Worm (Caenorhabditis elegans) whole organism, L1 larva: ENCODE data around the gene T05A7.1.

Experiments
- C04F5.9 ChIP-seq: sonication (generic microtip); optimal IDR thresholded peaks from 2 replicates; lab custom pipeline; 2016; ENCODE audit warnings: missing genetic modification characterization, missing compliant biosample characterization
- F16B12.6 ChIP-seq: fragments of 150-350 bp; optimal IDR thresholded peaks from 2 replicates; lab custom pipeline; 2014; ENCODE audit warnings: missing biosample characterization, missing genetic modification characterization
- alr-1 ChIP-seq: fragments of 200-800 bp; sonication (Bioruptor generic); optimal IDR thresholded peaks from 2 replicates; lab custom pipeline; 2018; ENCODE audit warnings: borderline replicate concordance, mild to moderate bottlenecking, missing genetic modification characterization, missing compliant biosample characterization
- aly-2 ChIP-seq: fragments of 150-350 bp; optimal IDR thresholded peaks from 2 replicates; lab custom pipeline; 2014; ENCODE audit warnings: missing biosample characterization, missing genetic modification characterization
- ama-1 ChIP-seq: fragments of 150-350 bp; optimal IDR thresholded peaks from 2 replicates; lab custom pipeline; 2014
- blmp-1 ChIP-seq: fragments of 150-350 bp; optimal IDR thresholded peaks from 2 replicates; lab custom pipeline; 2014; ENCODE audit warnings: missing biosample characterization, missing genetic modification characterization
- ceh-8 ChIP-seq: fragments of 200-800 bp; sonication (Bioruptor generic); optimal IDR thresholded peaks from 2 replicates; lab custom pipeline; 2018; ENCODE audit warnings: mild to moderate bottlenecking, missing genetic modification characterization, moderate library complexity, missing compliant biosample characterization
- ceh-82 ChIP-seq, 3 experiments: fragments of 150-350 bp in 1 of 3; sonication (generic microtip) in 2 of 3; optimal IDR thresholded peaks; 2 replicates each; lab custom pipeline; 2014 to 2017; ENCODE audit warnings: missing biosample characterization in 3 of 3, missing genetic modification characterization in 3 of 3
- ceh-88 ChIP-seq: fragments of 200-800 bp; sonication (Bioruptor generic); IDR thresholded peaks from 2 replicates; pipeline ENCODE4 v1.3.6; 2022; ENCODE audit warnings: missing genetic modification characterization, missing compliant biosample characterization
- dpl-1 ChIP-seq, 3 experiments: fragments of 150-350 bp in 2 of 3; sonication (generic microtip) in 1 of 3; optimal IDR thresholded peaks; 2 replicates each; lab custom pipeline; 2014 to 2017; ENCODE audit warnings: missing biosample characterization in 3 of 3, missing genetic modification characterization in 3 of 3, missing genetic modification reagents in 3 of 3
- dsc-1 ChIP-seq: sonication (generic microtip); optimal IDR thresholded peaks from 2 replicates; lab custom pipeline; 2016; ENCODE audit warnings: mild to moderate bottlenecking, missing genetic modification characterization, missing compliant biosample characterization
- efl-1 ChIP-seq, 4 experiments: fragments of 150-350 bp; optimal IDR thresholded peaks in 3 of 4; peaks in 1 of 4; 1 replicate in 1 of 4; 2 replicates in 3 of 4; lab custom pipeline; 2014; ENCODE audit warnings: missing biosample characterization in 2 of 4, missing genetic modification characterization in 2 of 4, missing genetic modification reagents in 2 of 4
- egl-27 ChIP-seq, 2 experiments: fragments of 150-350 bp in 1 of 2; sonication (generic microtip); optimal IDR thresholded peaks; 3 replicates each; lab custom pipeline; 2017 to 2018; ENCODE audit warnings: missing biosample characterization in 2 of 2, missing genetic modification characterization in 2 of 2, missing genetic modification reagents in 2 of 2
- elt-2 ChIP-seq: sonication (generic microtip); optimal IDR thresholded peaks from 2 replicates; lab custom pipeline; 2016; ENCODE audit warnings: missing genetic modification characterization, mild to moderate bottlenecking, inconsistent platforms, missing compliant biosample characterization, missing genetic modification reagents
- elt-3 ChIP-seq, 6 experiments: fragments of 150-350 bp in 1 of 6; sonication (generic microtip); optimal IDR thresholded peaks; 2 replicates each; lab custom pipeline; 2017 to 2018; ENCODE audit warnings: missing biosample characterization in 6 of 6, missing genetic modification characterization in 6 of 6, inconsistent platforms in 1 of 6
- ets-5 ChIP-seq: fragments of 200-800 bp; sonication (Bioruptor generic); IDR thresholded peaks from 2 replicates; pipeline ENCODE4 v1.3.6; 2022; ENCODE audit warnings: missing genetic modification characterization, missing compliant biosample characterization
- fkh-10 ChIP-seq: sonication (generic microtip); optimal IDR thresholded peaks from 2 replicates; lab custom pipeline; 2017; ENCODE audit warnings: missing biosample characterization, missing genetic modification reagents, missing genetic modification characterization
- fkh-8 ChIP-seq: sonication (generic microtip); optimal IDR thresholded peaks from 2 replicates; lab custom pipeline; 2016; ENCODE audit warnings: mild to moderate bottlenecking, missing genetic modification characterization, missing compliant biosample characterization
- hlh-17 ChIP-seq: fragments of 200-800 bp; sonication (Bioruptor generic); optimal IDR thresholded peaks from 2 replicates; lab custom pipeline; 2018; ENCODE audit warnings: missing genetic modification characterization, mild to moderate bottlenecking, missing compliant biosample characterization, moderate library complexity, borderline replicate concordance
- hlh-4 ChIP-seq: sonication (generic microtip); optimal IDR thresholded peaks from 2 replicates; lab custom pipeline; 2016; ENCODE audit warnings: mild to moderate bottlenecking, missing genetic modification characterization, missing compliant biosample characterization
- jun-1 ChIP-seq: fragments of 150-350 bp; optimal IDR thresholded peaks from 2 replicates; lab custom pipeline; 2014; ENCODE audit warnings: missing biosample characterization, missing genetic modification reagents, missing genetic modification characterization
- lin-14 ChIP-seq: fragments of 200-800 bp; sonication (Bioruptor generic); optimal IDR thresholded peaks from 2 replicates; lab custom pipeline; 2018; ENCODE audit warnings: mild to moderate bottlenecking, missing genetic modification characterization, moderate library complexity, missing compliant biosample characterization
- lin-15B ChIP-seq: fragments of 150-350 bp; sonication (generic microtip); optimal IDR thresholded peaks from 3 replicates; lab custom pipeline; 2014; ENCODE audit warnings: missing biosample characterization, missing genetic modification characterization
- lin-35 ChIP-seq, 2 experiments: fragments of 150-350 bp; optimal IDR thresholded peaks; 2 replicates each; lab custom pipeline; 2014; ENCODE audit warnings: missing biosample characterization in 2 of 2, missing genetic modification characterization in 2 of 2, missing genetic modification reagents in 2 of 2
- lir-3 ChIP-seq: sonication (generic microtip); optimal IDR thresholded peaks from 2 replicates; lab custom pipeline; 2016; ENCODE audit warnings: mild to moderate bottlenecking, missing genetic modification characterization, moderate library complexity, missing compliant biosample characterization; ENCODE audit not compliant: poor library complexity
- lsy-2 ChIP-seq, 2 experiments: fragments of 150-350 bp; optimal IDR thresholded peaks; 2 replicates each; lab custom pipeline; 2014; ENCODE audit warnings: missing biosample characterization in 2 of 2, missing genetic modification characterization in 2 of 2
- mab-9 ChIP-seq: fragments of 200-800 bp; sonication (Bioruptor generic); IDR thresholded peaks from 2 replicates; pipeline ENCODE4 v1.3.6; 2022; ENCODE audit warnings: missing genetic modification reagents, missing genetic modification characterization, missing compliant biosample characterization
- mdl-1 ChIP-seq, 2 experiments: fragments of 150-350 bp; optimal IDR thresholded peaks; 2 replicates each; lab custom pipeline; 2014 to 2017; ENCODE audit warnings: missing biosample characterization in 2 of 2, missing genetic modification characterization in 2 of 2, inconsistent platforms in 1 of 2
- mef-2 ChIP-seq: fragments of 150-350 bp; optimal IDR thresholded peaks from 2 replicates; lab custom pipeline; 2014; ENCODE audit warnings: missing biosample characterization, missing genetic modification characterization
- mep-1 ChIP-seq: fragments of 150-350 bp; optimal IDR thresholded peaks from 2 replicates; lab custom pipeline; 2014; ENCODE audit warnings: missing biosample characterization, missing genetic modification characterization
- nhr-11 ChIP-seq: fragments of 150-350 bp; optimal IDR thresholded peaks from 2 replicates; lab custom pipeline; 2014; ENCODE audit warnings: missing biosample characterization, missing genetic modification characterization
- nhr-20 ChIP-seq: sonication (generic microtip); optimal IDR thresholded peaks from 2 replicates; lab custom pipeline; 2016; ENCODE audit warnings: mild to moderate bottlenecking, missing genetic modification characterization, missing compliant biosample characterization
- nhr-28 ChIP-seq: fragments of 150-350 bp; optimal IDR thresholded peaks from 2 replicates; lab custom pipeline; 2014; ENCODE audit warnings: missing biosample characterization, missing genetic modification characterization
- nhr-71 ChIP-seq: sonication (generic microtip); optimal IDR thresholded peaks from 2 replicates; lab custom pipeline; 2016; ENCODE audit warnings: mild to moderate bottlenecking, missing genetic modification characterization, moderate library complexity, missing compliant biosample characterization
- nhr-76 ChIP-seq: sonication (generic microtip); optimal IDR thresholded peaks from 2 replicates; lab custom pipeline; 2017; ENCODE audit warnings: missing biosample characterization, missing genetic modification characterization
- nhr-77 ChIP-seq: fragments of 150-350 bp; optimal IDR thresholded peaks from 2 replicates; lab custom pipeline; 2014; ENCODE audit warnings: missing biosample characterization, missing genetic modification characterization
- nhr-84 ChIP-seq: sonication (generic microtip); optimal IDR thresholded peaks from 2 replicates; lab custom pipeline; 2017; ENCODE audit warnings: missing biosample characterization, missing genetic modification characterization
- nhr-90 ChIP-seq: sonication (generic microtip); optimal IDR thresholded peaks from 2 replicates; lab custom pipeline; 2016; ENCODE audit warnings: mild to moderate bottlenecking, missing genetic modification characterization, missing compliant biosample characterization; ENCODE audit not compliant: poor library complexity
- pax-3 ChIP-seq: fragments of 200-800 bp; sonication (Bioruptor generic); optimal IDR thresholded peaks from 2 replicates; lab custom pipeline; 2018; ENCODE audit warnings: mild to moderate bottlenecking, missing genetic modification characterization, moderate library complexity, missing compliant biosample characterization
- pqm-1 ChIP-seq: sonication (generic microtip); optimal IDR thresholded peaks from 3 replicates; lab custom pipeline; 2017; ENCODE audit warnings: missing biosample characterization, missing genetic modification characterization
- rnt-1 ChIP-seq: sonication (generic microtip); optimal IDR thresholded peaks from 2 replicates; lab custom pipeline; 2016; ENCODE audit warnings: mild to moderate bottlenecking, missing genetic modification characterization, moderate library complexity, missing compliant biosample characterization
- sox-4 ChIP-seq: sonication (generic microtip); optimal IDR thresholded peaks from 2 replicates; lab custom pipeline; 2016; ENCODE audit warnings: missing genetic modification characterization, missing compliant biosample characterization
- sptf-1 ChIP-seq: fragments of 150-350 bp; optimal IDR thresholded peaks from 2 replicates; lab custom pipeline; 2014; ENCODE audit warnings: missing biosample characterization, missing genetic modification characterization
- sup-37 ChIP-seq: fragments of 200-800 bp; sonication (Bioruptor generic); optimal IDR thresholded peaks from 2 replicates; lab custom pipeline; 2018; ENCODE audit warnings: mild to moderate bottlenecking, missing genetic modification characterization, missing compliant biosample characterization
- tbx-2 ChIP-seq: sonication (generic microtip); optimal IDR thresholded peaks from 2 replicates; lab custom pipeline; 2016; ENCODE audit warnings: missing genetic modification characterization, missing compliant biosample characterization
- unc-130 ChIP-seq: fragments of 150-350 bp; optimal IDR thresholded peaks from 2 replicates; lab custom pipeline; 2017; ENCODE audit warnings: missing biosample characterization, missing genetic modification characterization, inconsistent platforms
- unc-86 ChIP-seq: sonication (generic microtip); optimal IDR thresholded peaks from 2 replicates; lab custom pipeline; 2016; ENCODE audit warnings: missing genetic modification characterization, missing compliant biosample characterization
- unc-98 ChIP-seq: fragments of 200-800 bp; sonication (Bioruptor generic); IDR thresholded peaks from 2 replicates; pipeline ENCODE4 v1.3.6; 2022; ENCODE audit warnings: missing genetic modification characterization, missing compliant biosample characterization
- vab-15 ChIP-seq: sonication (generic microtip); optimal IDR thresholded peaks from 2 replicates; lab custom pipeline; 2017; ENCODE audit warnings: missing genotype, mild to moderate bottlenecking, missing genetic modification characterization, missing compliant biosample characterization
- zag-1 ChIP-seq: fragments of 150-350 bp; optimal IDR thresholded peaks from 2 replicates; lab custom pipeline; 2014; ENCODE audit warnings: missing biosample characterization, missing genetic modification characterization
- zip-4 ChIP-seq: fragments of 200-800 bp; sonication (Bioruptor generic); optimal IDR thresholded peaks from 2 replicates; lab custom pipeline; 2018; ENCODE audit warnings: mild to moderate bottlenecking, missing genetic modification characterization, moderate library complexity, missing compliant biosample characterization
- ztf-11 ChIP-seq, 2 experiments: sonication (generic microtip); optimal IDR thresholded peaks; 2 replicates each; lab custom pipeline; 2016 to 2017; ENCODE audit warnings: missing genetic modification characterization in 2 of 2, missing biosample characterization in 1 of 2, missing compliant biosample characterization in 1 of 2

T05A7.1 gene

ce11 chrII:4672584-4673110 is 5.4 kb upstream of the T05A7.1 start, which contains the start of the genes clec-140 and hmg-11:
TSS of gene clec-140 (plus strand) at chrII:4673060.
TSS of gene hmg-11 (plus strand) at chrII:4673085.
- TF ChIP-seq fkh-8 (tag; lab: Kevin White, UChicago) (peak; percentile 42), hlh-4 (no peak), tbx-2 (tag; lab: Kevin White, UChicago) (no peak), mab-9 (GFP tag; lab: Robert Waterston, UW) (no peak), efl-1 (optimal IDR thresholded peaks at IDR 0.05; lab: Kevin White, UChicago) (peak; percentile 50 to 67), efl-1 (GFP tag; optimal IDR thresholded peaks at IDR 0.05 in 1 of 2; lab: Kevin White, UChicago) (peak; percentile 51 to 92), dpl-1 (GFP tag; optimal IDR thresholded peaks at IDR 0.05; lab: Kevin White, UChicago) (peak; percentile 17 to 60 (median 17)), rnt-1 (tag; lab: Kevin White, UChicago) (peak; percentile 46), mef-2 (no peak), dsc-1 (tag; lab: Kevin White, UChicago) (peak; percentile 65), lsy-2 (tag; optimal IDR thresholded peaks at IDR 0.05; lab: Kevin White, UChicago) (peak; percentile 48 to 76), ceh-8 (no peak), lir-3 (no peak), mep-1 (tag; lab: Kevin White, UChicago) (peak; percentile 61), nhr-28 (no peak), nhr-20 (tag; lab: Kevin White, UChicago) (peak; percentile 19), C04F5.9 (tag; lab: Kevin White, UChicago) (no peak), sup-37 (GFP tag; lab: Kevin White, UChicago) (no peak), ceh-82 (tag; optimal IDR thresholded peaks at IDR 0.05; lab: Kevin White, UChicago) (peak in 2 of 3 experiments; percentile 9 to 79), nhr-71 (tag; lab: Kevin White, UChicago) (no peak), sox-4 (tag; lab: Kevin White, UChicago) (no peak), hlh-17 (no peak), ets-5 (GFP tag; lab: Robert Waterston, UW) (no peak), zip-4 (GFP tag; lab: Kevin White, UChicago) (no peak), nhr-77 (tag; lab: Kevin White, UChicago) (no peak), nhr-11 (tag; lab: Kevin White, UChicago) (no peak), vab-15 (tag; lab: Kevin White, UChicago) (no peak), pax-3 (tag; lab: Kevin White, UChicago) (no peak), alr-1 (tag; lab: Kevin White, UChicago) (no peak), F16B12.6 (tag; lab: Kevin White, UChicago) (peak; percentile 2), pqm-1 (no peak), zag-1 (tag; lab: Kevin White, UChicago) (no peak), unc-98 (GFP tag; lab: Robert Waterston, UW) (no peak), fkh-10 (no peak), unc-130 (tag; lab: Kevin White, UChicago) (no peak), ama-1 (lab: Kevin White, UChicago) (no peak), elt-2 (no peak), ztf-11 (tag; optimal IDR thresholded peaks at IDR 0.05; lab: Kevin White, UChicago) (peak in 1 of 2 experiments; percentile 55), sptf-1 (tag; lab: Kevin White, UChicago) (no peak), aly-2 (no peak), lin-14 (GFP tag; lab: Kevin White, UChicago) (peak; percentile 96), egl-27 (tag; optimal IDR thresholded peaks at IDR 0.05; lab: Kevin White, UChicago) (no peak), nhr-84 (tag; lab: Kevin White, UChicago) (no peak), mdl-1 (tag; optimal IDR thresholded peaks at IDR 0.05; lab: Kevin White, UChicago) (peak in 1 of 2 experiments; percentile 79), blmp-1 (tag; lab: Kevin White, UChicago) (no peak), lin-15B (peak; percentile 28), lin-35 (GFP tag; optimal IDR thresholded peaks at IDR 0.05; lab: Kevin White, UChicago) (peak; percentile 49 to 70), jun-1 (tag; lab: Kevin White, UChicago) (peak; percentile 13), unc-86 (tag; lab: Kevin White, UChicago) (no peak), nhr-76 (tag; lab: Kevin White, UChicago) (no peak), ceh-88 (GFP tag; lab: Robert Waterston, UW) (no peak), nhr-90 (tag; lab: Kevin White, UChicago) (no peak), elt-3 (tag; optimal IDR thresholded peaks at IDR 0.05; lab: Kevin White, UChicago) (peak in 1 of 6 experiments; percentile 21)
